Fruit fly (Drosophila melanogaster) whole organism, embryonic: ENCODE measurements around the gene CG17777.

Experiments used
- CG10147 ChIP-seq: fragments of 200-800 bp; sonication (Bioruptor generic); optimal IDR thresholded peaks from 2 replicates; lab custom pipeline; 2019; ENCODE audit warnings: missing biosample characterization, mild to moderate bottlenecking, missing genetic modification characterization, moderate library complexity
- CG10366 ChIP-seq: fragments of 200-800 bp; sonication (Bioruptor generic); IDR thresholded peaks from 2 replicates; pipeline ENCODE4 v1.3.6; 2022; ENCODE audit warnings: missing biosample characterization, missing genetic modification characterization
- CG12769 ChIP-seq: fragments of 200-800 bp; sonication (Bioruptor generic); optimal IDR thresholded peaks from 2 replicates; lab custom pipeline; 2019; ENCODE audit warnings: missing biosample characterization, mild to moderate bottlenecking, missing genetic modification characterization, moderate library complexity
- CG13424 ChIP-seq: fragments of 200-800 bp; sonication (Bioruptor generic); optimal IDR thresholded peaks from 2 replicates; lab custom pipeline; 2019; ENCODE audit warnings: missing biosample characterization, mild to moderate bottlenecking, missing genetic modification characterization, moderate library complexity
- CG14050 ChIP-seq: fragments of 200-800 bp; sonication (Bioruptor generic); IDR thresholded peaks from 3 replicates; pipeline ENCODE4 v1.3.6; 2022; ENCODE audit warnings: missing biosample characterization, missing genetic modification characterization
- CG15601 ChIP-seq: fragments of 200-800 bp; sonication (Bioruptor generic); optimal IDR thresholded peaks from 3 replicates; lab custom pipeline; 2019; ENCODE audit warnings: missing biosample characterization, mild to moderate bottlenecking, missing genetic modification characterization, moderate library complexity
- CG16863 ChIP-seq: fragments of 200-800 bp; sonication (Bioruptor generic); optimal IDR thresholded peaks from 3 replicates; lab custom pipeline; 2016; ENCODE audit warnings: missing biosample characterization, missing genetic modification characterization
- CG17186 ChIP-seq: fragments of 200-800 bp; sonication (Bioruptor generic); optimal IDR thresholded peaks from 3 replicates; lab custom pipeline; 2017; ENCODE audit warnings: missing biosample characterization, missing genetic modification reagents, missing genetic modification characterization
- CG17912 ChIP-seq: fragments of 200-800 bp; sonication (Bioruptor generic); optimal IDR thresholded peaks from 2 replicates; lab custom pipeline; 2018; ENCODE audit warnings: missing biosample characterization, mild to moderate bottlenecking, missing genetic modification characterization
- CG18262 ChIP-seq: fragments of 200-800 bp; optimal IDR thresholded peaks from 3 replicates; lab custom pipeline; 2019; ENCODE audit warnings: missing biosample characterization, mild to moderate bottlenecking, missing genetic modification characterization, moderate library complexity
- CG18476 ChIP-seq: fragments of 200-800 bp; sonication (Bioruptor generic); optimal IDR thresholded peaks from 2 replicates; lab custom pipeline; 2016; ENCODE audit warnings: missing biosample characterization, mild to moderate bottlenecking, missing genetic modification characterization
- CG18619 ChIP-seq: fragments of 200-800 bp; sonication (Bioruptor generic); optimal IDR thresholded peaks from 3 replicates; lab custom pipeline; 2017; ENCODE audit warnings: missing biosample characterization, mild to moderate bottlenecking, missing genetic modification characterization
- CG2712 ChIP-seq: fragments of 200-800 bp; optimal IDR thresholded peaks from 3 replicates; lab custom pipeline; 2019; ENCODE audit warnings: missing biosample characterization, mild to moderate bottlenecking, missing genetic modification characterization, moderate library complexity
- CG2889 ChIP-seq: fragments of 200-800 bp; sonication (Bioruptor generic); IDR thresholded peaks from 3 replicates; pipeline ENCODE4 v1.3.6; 2022; ENCODE audit warnings: missing biosample characterization, missing genetic modification characterization
- CG3065 ChIP-seq: fragments of 200-800 bp; sonication (Bioruptor generic); optimal IDR thresholded peaks from 2 replicates; lab custom pipeline; 2016; ENCODE audit warnings: missing biosample characterization, missing genetic modification characterization
- CG33213 ChIP-seq: fragments of 200-800 bp; sonication (Bioruptor generic); optimal IDR thresholded peaks from 3 replicates; lab custom pipeline; 2016; ENCODE audit warnings: missing biosample characterization, missing genetic modification characterization
- CG5953 ChIP-seq: fragments of 200-800 bp; sonication (Bioruptor generic); IDR thresholded peaks from 2 replicates; pipeline ENCODE4 v1.3.6; 2022; ENCODE audit warnings: missing biosample characterization, missing genetic modification characterization
- Dek ChIP-seq: fragments of 200-800 bp; sonication (Bioruptor generic); optimal IDR thresholded peaks from 3 replicates; lab custom pipeline; 2019; ENCODE audit warnings: missing biosample characterization, mild to moderate bottlenecking, missing genetic modification characterization, moderate library complexity
- Dref ChIP-seq: fragments of 200-800 bp; sonication (Bioruptor generic); IDR thresholded peaks from 2 replicates; pipeline ENCODE4 v1.3.6; 2022; ENCODE audit warnings: missing biosample characterization, missing genetic modification characterization
- E2f1 ChIP-seq: fragments of 200-800 bp; sonication (Bioruptor generic); IDR thresholded peaks from 2 replicates; pipeline ENCODE4 v1.3.6; 2022; ENCODE audit warnings: missing biosample characterization, missing genetic modification characterization
- Ets97D ChIP-seq: fragments of 200-800 bp; sonication (Bioruptor generic); optimal IDR thresholded peaks from 3 replicates; lab custom pipeline; 2016; ENCODE audit warnings: missing biosample characterization, missing genetic modification characterization
- HLH54F ChIP-seq: fragments of 200-800 bp; sonication (Bioruptor generic); optimal IDR thresholded peaks from 3 replicates; lab custom pipeline; 2016; ENCODE audit warnings: missing biosample characterization, missing genetic modification characterization
- HLHmδ ChIP-seq: fragments of 200-800 bp; sonication (Bioruptor generic); optimal IDR thresholded peaks from 2 replicates; lab custom pipeline; 2018; ENCODE audit warnings: missing biosample characterization, mild to moderate bottlenecking, missing genetic modification characterization, moderate library complexity
- Hand ChIP-seq: fragments of 200-800 bp; sonication (Bioruptor generic); optimal IDR thresholded peaks from 2 replicates; lab custom pipeline; 2017; ENCODE audit warnings: mild to moderate bottlenecking, missing biosample characterization, missing genetic modification reagents, missing genetic modification characterization
- Hr51 ChIP-seq, 2 experiments: fragments of 200-800 bp; sonication (Bioruptor generic); optimal IDR thresholded peaks; 2 replicates in 1 of 2; 3 replicates in 1 of 2; lab custom pipeline; 2016 to 2018; ENCODE audit warnings: missing biosample characterization in 2 of 2, missing genetic modification characterization in 2 of 2, mild to moderate bottlenecking in 1 of 2, moderate library complexity in 1 of 2
- Hsf ChIP-seq: fragments of 200-800 bp; sonication (Bioruptor generic); optimal IDR thresholded peaks from 3 replicates; lab custom pipeline; 2016; ENCODE audit warnings: missing biosample characterization, missing genetic modification characterization
- NFAT ChIP-seq: fragments of 200-800 bp; sonication (Bioruptor generic); IDR thresholded peaks from 2 replicates; pipeline ENCODE4 v1.3.6; 2022; ENCODE audit warnings: missing biosample characterization, missing genetic modification characterization
- Nf-YA ChIP-seq: fragments of 200-800 bp; sonication (Bioruptor generic); IDR thresholded peaks from 2 replicates; pipeline ENCODE4 v1.3.6; 2022; ENCODE audit warnings: missing biosample characterization, missing genetic modification characterization
- NfI ChIP-seq: fragments of 200-800 bp; sonication (Bioruptor generic); optimal IDR thresholded peaks from 3 replicates; lab custom pipeline; 2018; ENCODE audit warnings: missing biosample characterization, mild to moderate bottlenecking, missing genetic modification characterization, moderate library complexity
- Opbp ChIP-seq: fragments of 200-800 bp; sonication (Bioruptor generic); IDR thresholded peaks from 3 replicates; pipeline ENCODE4 v1.3.6; 2022; ENCODE audit warnings: missing biosample characterization, missing genetic modification characterization; ENCODE audit not compliant: partially characterized antibody
- Side ChIP-seq: fragments of 200-800 bp; sonication (Bioruptor generic); optimal IDR thresholded peaks from 2 replicates; lab custom pipeline; 2016; ENCODE audit warnings: missing biosample characterization, missing genetic modification characterization
- Usf ChIP-seq: fragments of 200-800 bp; sonication (Bioruptor generic); optimal IDR thresholded peaks from 2 replicates; lab custom pipeline; 2017; ENCODE audit warnings: missing genotype, missing biosample characterization, missing genetic modification characterization
- bcd ChIP-seq: fragments of 200-800 bp; sonication (Bioruptor generic); optimal IDR thresholded peaks from 2 replicates; lab custom pipeline; 2017; ENCODE audit warnings: missing biosample characterization, mild to moderate bottlenecking, missing genetic modification characterization
- chinmo ChIP-seq: fragments of 200-800 bp; sonication (Bioruptor generic); IDR thresholded peaks from 4 replicates; pipeline ENCODE4 v1.3.6; 2022; ENCODE audit warnings: missing biosample characterization, missing genetic modification characterization; ENCODE audit not compliant: partially characterized antibody
- croc ChIP-seq: fragments of 200-800 bp; sonication (Bioruptor generic); conservative IDR thresholded peaks from 3 replicates; pipeline ENCODE4 v1.3.6; 2022; ENCODE audit warnings: missing biosample characterization, missing genetic modification characterization
- dmrt99B ChIP-seq: fragments of 200-800 bp; sonication (Bioruptor generic); optimal IDR thresholded peaks from 2 replicates; lab custom pipeline; 2018; ENCODE audit warnings: missing biosample characterization, mild to moderate bottlenecking, missing genetic modification characterization, moderate library complexity
- emc ChIP-seq: fragments of 200-800 bp; sonication (Bioruptor generic); optimal IDR thresholded peaks from 2 replicates; lab custom pipeline; 2016; ENCODE audit warnings: missing biosample characterization, missing genetic modification characterization
- fu2 ChIP-seq: fragments of 200-800 bp; sonication (Bioruptor generic); optimal IDR thresholded peaks from 2 replicates; lab custom pipeline; 2016; ENCODE audit warnings: missing biosample characterization, missing genetic modification characterization
- gce ChIP-seq: fragments of 200-800 bp; sonication (Bioruptor generic); IDR thresholded peaks from 3 replicates; pipeline ENCODE4 v1.3.6; 2022; ENCODE audit warnings: missing biosample characterization, missing genetic modification characterization
- grau ChIP-seq: fragments of 200-800 bp; optimal IDR thresholded peaks from 3 replicates; lab custom pipeline; 2019; ENCODE audit warnings: missing biosample characterization, mild to moderate bottlenecking, missing genetic modification characterization, moderate library complexity
- jing ChIP-seq: fragments of 200-800 bp; sonication (Bioruptor generic); optimal IDR thresholded peaks from 2 replicates; lab custom pipeline; 2018; ENCODE audit warnings: missing biosample characterization, mild to moderate bottlenecking, missing genetic modification characterization
- kah ChIP-seq: fragments of 200-800 bp; sonication (Bioruptor generic); optimal IDR thresholded peaks from 2 replicates; lab custom pipeline; 2018; ENCODE audit warnings: missing biosample characterization, mild to moderate bottlenecking, missing genetic modification characterization
- kay ChIP-seq: fragments of 200-800 bp; sonication (Bioruptor generic); optimal IDR thresholded peaks from 2 replicates; lab custom pipeline; 2016; ENCODE audit warnings: missing biosample characterization, missing genetic modification characterization
- mld ChIP-seq: fragments of 200-800 bp; sonication (Bioruptor generic); IDR thresholded peaks from 3 replicates; pipeline ENCODE4 v1.3.6; 2022; ENCODE audit warnings: missing biosample characterization, missing genetic modification characterization; ENCODE audit not compliant: partially characterized antibody
- org-1 ChIP-seq: fragments of 200-800 bp; sonication (Bioruptor generic); optimal IDR thresholded peaks from 2 replicates; lab custom pipeline; 2017; ENCODE audit warnings: missing biosample characterization, missing genetic modification characterization
- pzg ChIP-seq: fragments of 200-800 bp; sonication (Bioruptor generic); optimal IDR thresholded peaks from 3 replicates; lab custom pipeline; 2018; ENCODE audit warnings: missing biosample characterization, mild to moderate bottlenecking, missing genetic modification characterization, moderate library complexity
- so ChIP-seq: fragments of 200-800 bp; sonication (Bioruptor generic); IDR thresholded peaks from 3 replicates; pipeline ENCODE4 v1.3.6; 2022; ENCODE audit warnings: missing biosample characterization, missing genetic modification characterization
- trem ChIP-seq: fragments of 200-800 bp; optimal IDR thresholded peaks from 3 replicates; lab custom pipeline; 2019; ENCODE audit warnings: missing biosample characterization, mild to moderate bottlenecking, missing genetic modification characterization, moderate library complexity
- ttk ChIP-seq: fragments of 200-800 bp; sonication (Bioruptor generic); IDR thresholded peaks from 2 replicates; pipeline ENCODE4 v2.1.2; 2022; ENCODE audit warnings: missing biosample characterization, missing genetic modification characterization
- vnd ChIP-seq: fragments of 200-800 bp; sonication (Bioruptor generic); IDR thresholded peaks from 3 replicates; pipeline ENCODE4 v1.3.6; 2022; ENCODE audit warnings: missing biosample characterization, missing genetic modification characterization; ENCODE audit not compliant: partially characterized antibody
- zen2 ChIP-seq: fragments of 200-800 bp; sonication (Bioruptor generic); IDR thresholded peaks from 3 replicates; pipeline ENCODE4 v1.3.6; 2022; ENCODE audit warnings: missing biosample characterization, missing genetic modification characterization; ENCODE audit not compliant: partially characterized antibody

Gene CG17777

DNA sequence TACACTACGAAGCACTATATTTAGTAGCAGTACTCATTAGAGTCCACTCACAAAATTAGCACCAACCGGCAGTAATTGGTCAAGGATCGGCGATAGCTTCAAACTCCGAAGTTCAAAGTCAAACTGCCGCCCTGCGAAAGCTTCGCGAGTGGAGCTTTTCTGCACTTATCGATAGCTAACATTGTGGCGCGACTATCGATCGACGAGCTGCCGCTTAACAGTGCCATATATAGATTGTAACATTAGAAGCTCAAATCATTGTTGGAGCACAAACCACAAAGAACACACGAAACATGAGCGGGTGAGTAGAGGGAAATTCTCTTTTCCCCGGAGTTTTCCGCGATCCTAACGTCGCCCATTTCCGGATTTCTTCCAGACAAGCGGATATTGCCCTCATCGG is 41.5 kb upstream of the CG17777 start, which contains the start of gene Pgd (continued):
- TF ChIP-seq NFAT (GFP tag; lab: Robert Waterston, UW), result no peak
- no peak for TF ChIP-seq ttk
- no peak for TF ChIP-seq CG18619 (GFP tag; lab: Kevin White, UChicago)
- no peak for TF ChIP-seq CG17186 (GFP tag; lab: Kevin White, UChicago)
- TF ChIP-seq HLHmδ (GFP tag; lab: Kevin White, UChicago), result no peak
- TF ChIP-seq CG18262, result no peak
- TF ChIP-seq CG2712 (tag; lab: Kevin White, UChicago), result no peak
- TF ChIP-seq Usf (GFP tag; lab: Kevin White, UChicago), result no peak
- TF ChIP-seq CG10147 (GFP tag; lab: Kevin White, UChicago), result no peak
- no peak for TF ChIP-seq grau (tag; lab: Kevin White, UChicago)
- peak; percentile 43; the same call in 1 of the 3 replicates for TF ChIP-seq vnd (GFP tag; lab: Robert Waterston, UW)
- no peak for TF ChIP-seq CG3065 (GFP tag; lab: Kevin White, UChicago)
- no peak for TF ChIP-seq Hand (GFP tag; lab: Kevin White, UChicago)
- no peak for TF ChIP-seq emc
- peak; percentile 68 for TF ChIP-seq Dref (GFP tag; lab: Robert Waterston, UW)
- no peak for TF ChIP-seq Hsf (GFP tag; lab: Kevin White, UChicago)
- no peak for TF ChIP-seq jing (GFP tag; lab: Kevin White, UChicago)
- TF ChIP-seq CG2889 (GFP tag; lab: Robert Waterston, UW), result no peak
- TF ChIP-seq CG5953 (GFP tag; lab: Robert Waterston, UW), result no peak
- TF ChIP-seq CG12769 (tag; lab: Kevin White, UChicago), result no peak
- no peak for TF ChIP-seq croc
- TF ChIP-seq Opbp (GFP tag; lab: Robert Waterston, UW), result peak; percentile 62
- TF ChIP-seq dmrt99B (tag; lab: Kevin White, UChicago), result no peak
- no peak for TF ChIP-seq CG13424 (tag; lab: Kevin White, UChicago)
- TF ChIP-seq chinmo (GFP tag; lab: Robert Waterston, UW), result peak; percentile 70; the same call in 1 of the 4 replicates
- TF ChIP-seq E2f1, result no peak
- no peak for TF ChIP-seq CG10366
- TF ChIP-seq HLH54F (GFP tag; lab: Kevin White, UChicago), result no peak
- TF ChIP-seq kay (GFP tag; lab: Kevin White, UChicago), result no peak
- TF ChIP-seq Dek, result no peak
- no peak for TF ChIP-seq CG17912 (GFP tag; lab: Kevin White, UChicago)
- TF ChIP-seq trem, result no peak
- TF ChIP-seq Ets97D (GFP tag; lab: Kevin White, UChicago), result no peak
- TF ChIP-seq CG18476, result no peak
- TF ChIP-seq Nf-YA (GFP tag; lab: Robert Waterston, UW), result no peak
- TF ChIP-seq fu2, result no peak
- no peak for TF ChIP-seq mld (GFP tag; lab: Robert Waterston, UW)
- no peak for TF ChIP-seq CG33213 (GFP tag; lab: Kevin White, UChicago)
- no peak for TF ChIP-seq so
- TF ChIP-seq kah (GFP tag; lab: Kevin White, UChicago), result no peak
- peak; percentile 56 for TF ChIP-seq pzg (GFP tag; lab: Kevin White, UChicago)
- no peak for TF ChIP-seq Side (GFP tag; lab: Kevin White, UChicago)
- TF ChIP-seq NfI (GFP tag; lab: Kevin White, UChicago), result no peak
- no peak for TF ChIP-seq bcd
- TF ChIP-seq CG14050 (GFP tag; lab: Robert Waterston, UW), result no peak
- TF ChIP-seq CG16863 (GFP tag; lab: Kevin White, UChicago), result no peak
- no peak for TF ChIP-seq Hr51 (GFP tag; optimal IDR thresholded peaks at IDR 0.05; lab: Kevin White, UChicago)
- no peak for TF ChIP-seq org-1
- TF ChIP-seq gce (GFP tag; lab: Robert Waterston, UW), result no peak
- no peak for TF ChIP-seq CG15601
- peak; percentile 37; the same call in 1 of the 3 replicates for TF ChIP-seq zen2 (GFP tag; lab: Robert Waterston, UW)
